Fruit fly (Drosophila melanogaster): ENCODE measurements around the gene CG31715.

The CG31715 gene

dm6 chr2L:10362408-10363067, 21.1 kb downstream of the CG31715 start, which contains the start of the genes Cand1 and pim (continued):
- peak; percentile 3 for TF ChIP-seq CG30403 (GFP tag; optimal IDR thresholded peaks at IDR 0.05)
- TF ChIP-seq Dp (GFP tag; optimal IDR thresholded peaks at IDR 0.05), result peak; percentile 77
- peak; percentile 97 for TF ChIP-seq CG30020 (tag; optimal IDR thresholded peaks at IDR 0.05)
- no peak for TF ChIP-seq CG17612 (GFP tag; IDR thresholded peaks at IDR 0.05)
- 0 out of 2 replicates have a peak, but pooled peaks have one; percentile 16 for TF ChIP-seq CG2129 (GFP tag; IDR thresholded peaks at IDR 0.05; ENCODE audit: partially characterized antibody)
- 0 out of 4 replicates have a peak, but pooled peaks have one; percentile 38 for TF ChIP-seq chinmo (GFP tag; IDR thresholded peaks at IDR 0.05; ENCODE audit: partially characterized antibody)
- TF ChIP-seq Gsc (GFP tag; IDR thresholded peaks at IDR 0.05), result no peak
- peak; percentile 52 for TF ChIP-seq YL-1 (GFP tag; optimal IDR thresholded peaks at IDR 0.05)
- peak; percentile 81 for TF ChIP-seq trem (tag; optimal IDR thresholded peaks at IDR 0.05)
- peak; percentile 80 for TF ChIP-seq Scr (GFP tag; IDR thresholded peaks at IDR 0.05; ENCODE audit: partially characterized antibody)
- TF ChIP-seq zen (tag; optimal IDR thresholded peaks at IDR 0.05), result peak; percentile 41
- TF ChIP-seq Xbp1 (GFP tag; optimal IDR thresholded peaks at IDR 0.05), result peak; percentile 10
- peak; percentile 79 for TF ChIP-seq CG13287 (GFP tag; IDR thresholded peaks at IDR 0.05; ENCODE audit: partially characterized antibody)
- TF ChIP-seq gfzf (GFP tag; optimal IDR thresholded peaks at IDR 0.05), result peak; percentile 78
- peak; percentile 3 for TF ChIP-seq Fer1 (GFP tag; optimal IDR thresholded peaks at IDR 0.05)
- no peak for TF ChIP-seq wdn (GFP tag; IDR thresholded peaks at IDR 0.05)
- no peak for TF ChIP-seq Poxn (GFP tag; IDR thresholded peaks at IDR 0.05)
- TF ChIP-seq E2f2 (GFP tag; IDR thresholded peaks at IDR 0.05), result peak; percentile 83
- TF ChIP-seq CG17361 (GFP tag; IDR thresholded peaks at IDR 0.05), result peak; percentile 48; the same call in 1 of the 3 replicates
- TF ChIP-seq stwl (tag; optimal IDR thresholded peaks at IDR 0.05), result peak; percentile 42
- peak; percentile 59 for TF ChIP-seq CoRest (tag; optimal IDR thresholded peaks at IDR 0.05)
- TF ChIP-seq pfk (GFP tag; optimal IDR thresholded peaks at IDR 0.05), result peak; percentile 90
- TF ChIP-seq CG34224 (GFP tag; IDR thresholded peaks at IDR 0.05; ENCODE audit: partially characterized antibody), result peak; percentile 71; the same call in 2 of the 3 replicates
- TF ChIP-seq Hand (GFP tag; optimal IDR thresholded peaks at IDR 0.05), result no peak
- no peak for TF ChIP-seq caup (GFP tag; optimal IDR thresholded peaks at IDR 0.05; ENCODE audit: severe bottlenecking)
- peak; percentile 54; the same call in 1 of the 3 replicates for TF ChIP-seq HLH4C (GFP tag; IDR thresholded peaks at IDR 0.05; ENCODE audit: partially characterized antibody)
- TF ChIP-seq CG43689 (GFP tag; IDR thresholded peaks at IDR 0.05), result no peak
- peak; percentile 55; the same call in 1 of the 2 replicates for TF ChIP-seq slbo (GFP tag; IDR thresholded peaks at IDR 0.05)
- TF ChIP-seq CG10431 (GFP tag; optimal IDR thresholded peaks at IDR 0.05), result peak; percentile 36
- peak; percentile 76 for TF ChIP-seq Dll (GFP tag; IDR thresholded peaks at IDR 0.05; ENCODE audit: partially characterized antibody)
- peak; percentile 23 for TF ChIP-seq CG12155 (GFP tag; optimal IDR thresholded peaks at IDR 0.05)
- peak; percentile 33; the same call in 1 of the 3 replicates for TF ChIP-seq vnd (GFP tag; IDR thresholded peaks at IDR 0.05; ENCODE audit: partially characterized antibody)
- peak; percentile 36 for TF ChIP-seq Abd-B (GFP tag; optimal IDR thresholded peaks at IDR 0.05)
- peak; percentile 53 for TF ChIP-seq Lhr (GFP tag; optimal IDR thresholded peaks at IDR 0.05)
- peak; percentile 65 for TF ChIP-seq Nf-YC (tag; optimal IDR thresholded peaks at IDR 0.05)
- peak; percentile 65 for TF ChIP-seq Bgb (GFP tag; IDR thresholded peaks at IDR 0.05; ENCODE audit: partially characterized antibody)
- TF ChIP-seq CG18262 (tag; optimal IDR thresholded peaks at IDR 0.05), result peak; percentile 23
- no peak for TF ChIP-seq CG17568 (GFP tag; optimal IDR thresholded peaks at IDR 0.05)
- TF ChIP-seq BEAF-32 (GFP tag; optimal IDR thresholded peaks at IDR 0.05), result peak; percentile 77
- no peak for TF ChIP-seq CTCF (GFP tag; optimal IDR thresholded peaks at IDR 0.05)
- no peak for TF ChIP-seq cato (GFP tag; optimal IDR thresholded peaks at IDR 0.05; ENCODE audit: borderline replicate concordance)
- TF ChIP-seq CG16813 (GFP tag; IDR thresholded peaks at IDR 0.05; ENCODE audit: partially characterized antibody), result peak; percentile 70
- TF ChIP-seq CG2712 (tag; optimal IDR thresholded peaks at IDR 0.05), result peak; percentile 63
- TF ChIP-seq stc (GFP tag; IDR thresholded peaks at IDR 0.05), result no peak
- peak; percentile 57 for TF ChIP-seq MESR4 (GFP tag; optimal IDR thresholded peaks at IDR 0.05)
- TF ChIP-seq Hmr (GFP tag; optimal IDR thresholded peaks at IDR 0.05), result no peak
- peak; percentile 75 for TF ChIP-seq knrl (GFP tag; IDR thresholded peaks at IDR 0.05; ENCODE audit: partially characterized antibody)
